Worm (Caenorhabditis elegans) whole organism, L2 larva: ENCODE data around the gene dve-1.
A peak's percentile ranks its signal among the peaks of the same experiment; 100 is the strongest.

ENCODE experiments used
- C34F6.9 ChIP-seq: fragments of 150-350 bp; optimal IDR thresholded peaks from 2 replicates; lab custom pipeline; 2014; ENCODE audit warnings: missing biosample characterization, missing genetic modification characterization
- F13H6.1 ChIP-seq: sonication (generic microtip); optimal IDR thresholded peaks from 2 replicates; lab custom pipeline; 2016; ENCODE audit warnings: missing genetic modification characterization, missing compliant biosample characterization
- R02D3.7 ChIP-seq: fragments of 150-350 bp; optimal IDR thresholded peaks from 2 replicates; lab custom pipeline; 2014; ENCODE audit warnings: missing biosample characterization, missing genetic modification characterization
- Y55F3AM.14 ChIP-seq: fragments of 200-800 bp; sonication (Bioruptor generic); optimal IDR thresholded peaks from 2 replicates; lab custom pipeline; 2018; ENCODE audit warnings: mild to moderate bottlenecking, missing genetic modification characterization, missing compliant biosample characterization
- ZK546.5 ChIP-seq: sonication (generic microtip); optimal IDR thresholded peaks from 2 replicates; lab custom pipeline; 2017; ENCODE audit warnings: missing biosample characterization, missing genetic modification characterization
- alr-1 ChIP-seq: fragments of 150-350 bp; optimal IDR thresholded peaks from 2 replicates; lab custom pipeline; 2014; ENCODE audit warnings: missing biosample characterization, missing genetic modification characterization
- ama-1 ChIP-seq: fragments of 150-350 bp; optimal IDR thresholded peaks from 2 replicates; lab custom pipeline; 2018; ENCODE audit warnings: inconsistent platforms
- blmp-1 ChIP-seq: sonication (generic microtip); optimal IDR thresholded peaks from 2 replicates; lab custom pipeline; 2017; ENCODE audit warnings: missing genetic modification characterization, mild to moderate bottlenecking, missing compliant biosample characterization, antibody characterized with exemption, moderate library complexity; ENCODE audit not compliant: insufficient read depth
- ceh-82 ChIP-seq: fragments of 150-350 bp; optimal IDR thresholded peaks from 2 replicates; lab custom pipeline; 2014; ENCODE audit warnings: missing biosample characterization, missing genetic modification characterization
- elt-1 ChIP-seq: fragments of 150-350 bp; optimal IDR thresholded peaks from 2 replicates; lab custom pipeline; 2014; ENCODE audit warnings: missing biosample characterization, missing genetic modification characterization
- fos-1 ChIP-seq: fragments of 150-350 bp; optimal IDR thresholded peaks from 2 replicates; lab custom pipeline; 2014; ENCODE audit warnings: missing biosample characterization, missing genetic modification characterization
- gmeb-1 ChIP-seq: fragments of 150-350 bp; optimal IDR thresholded peaks from 2 replicates; lab custom pipeline; 2014; ENCODE audit warnings: missing biosample characterization, missing genetic modification characterization
- lin-11 ChIP-seq: fragments of 150-350 bp; sonication (generic microtip); optimal IDR thresholded peaks from 2 replicates; lab custom pipeline; 2014; ENCODE audit warnings: missing biosample characterization, missing genetic modification characterization, inconsistent platforms, mixed read lengths
- lin-13 ChIP-seq: fragments of 150-350 bp; optimal IDR thresholded peaks from 2 replicates; lab custom pipeline; 2014; ENCODE audit warnings: missing biosample characterization, missing genetic modification reagents, missing genetic modification characterization
- lsy-2 ChIP-seq, 2 experiments: fragments of 150-350 bp in 1 of 2; sonication (generic microtip) in 1 of 2; optimal IDR thresholded peaks; 2 replicates each; lab custom pipeline; 2014 to 2017; ENCODE audit warnings: missing biosample characterization in 2 of 2, missing genetic modification characterization in 2 of 2
- mbf-1 ChIP-seq: sonication (generic microtip); optimal IDR thresholded peaks from 2 replicates; lab custom pipeline; 2017; ENCODE audit warnings: missing biosample characterization, missing genetic modification characterization
- mdl-1 ChIP-seq, 2 experiments: fragments of 150-350 bp in 1 of 2; sonication (generic microtip) in 1 of 2; optimal IDR thresholded peaks; 2 replicates each; lab custom pipeline; 2017; ENCODE audit warnings: missing biosample characterization in 2 of 2, missing genetic modification characterization in 2 of 2
- nhr-11 ChIP-seq: fragments of 150-350 bp; optimal IDR thresholded peaks from 2 replicates; lab custom pipeline; 2014; ENCODE audit warnings: missing biosample characterization, missing genetic modification characterization
- nhr-12 ChIP-seq: fragments of 150-350 bp; optimal IDR thresholded peaks from 2 replicates; lab custom pipeline; 2014; ENCODE audit warnings: missing biosample characterization, missing genetic modification characterization
- nhr-129 ChIP-seq: fragments of 150-350 bp; optimal IDR thresholded peaks from 2 replicates; lab custom pipeline; 2014; ENCODE audit warnings: missing biosample characterization, missing genetic modification characterization
- nhr-21 ChIP-seq: fragments of 150-350 bp; optimal IDR thresholded peaks from 2 replicates; lab custom pipeline; 2014; ENCODE audit warnings: missing biosample characterization, missing genetic modification characterization
- nhr-23 ChIP-seq: fragments of 150-350 bp; optimal IDR thresholded peaks from 2 replicates; lab custom pipeline; 2014; ENCODE audit warnings: missing biosample characterization, missing genetic modification reagents, missing genetic modification characterization
- nhr-237 ChIP-seq: fragments of 150-350 bp; optimal IDR thresholded peaks from 2 replicates; lab custom pipeline; 2014; ENCODE audit warnings: missing biosample characterization, missing genetic modification characterization
- nhr-77 ChIP-seq: fragments of 150-350 bp; optimal IDR thresholded peaks from 2 replicates; lab custom pipeline; 2014; ENCODE audit warnings: missing biosample characterization, missing genetic modification characterization
- sma-3 ChIP-seq: sonication (generic microtip); optimal IDR thresholded peaks from 2 replicates; lab custom pipeline; 2016; ENCODE audit warnings: missing genetic modification reagents, missing genetic modification characterization, missing compliant biosample characterization
- sma-9 ChIP-seq, 2 experiments: fragments of 150-350 bp in 1 of 2; sonication (generic microtip) in 1 of 2; optimal IDR thresholded peaks; 2 replicates each; lab custom pipeline; 2014 to 2016; ENCODE audit warnings: missing genetic modification characterization in 2 of 2, mild to moderate bottlenecking in 1 of 2, missing biosample characterization in 1 of 2, missing compliant biosample characterization in 1 of 2, missing genetic modification reagents in 1 of 2, moderate library complexity in 1 of 2
- snpc-4 ChIP-seq: fragments of 150-350 bp; optimal IDR thresholded peaks from 2 replicates; lab custom pipeline; 2014; ENCODE audit warnings: missing biosample characterization, missing genetic modification characterization
- unc-39 ChIP-seq: fragments of 150-350 bp; optimal IDR thresholded peaks from 2 replicates; lab custom pipeline; 2014; ENCODE audit warnings: missing biosample characterization, missing genetic modification characterization
- zag-1 ChIP-seq: fragments of 150-350 bp; optimal IDR thresholded peaks from 2 replicates; lab custom pipeline; 2014; ENCODE audit warnings: missing biosample characterization, missing genetic modification characterization
- ztf-1 ChIP-seq: fragments of 200-800 bp; sonication (Bioruptor generic); conservative IDR thresholded peaks from 2 replicates; pipeline ENCODE4 v1.3.6; 2022; ENCODE audit warnings: missing genetic modification characterization, missing compliant biosample characterization
- ztf-11 ChIP-seq: sonication (generic microtip); optimal IDR thresholded peaks from 2 replicates; lab custom pipeline; 2017; ENCODE audit warnings: missing biosample characterization, missing genetic modification characterization
- ztf-4 ChIP-seq: fragments of 150-350 bp; optimal IDR thresholded peaks from 2 replicates; lab custom pipeline; 2014; ENCODE audit warnings: missing biosample characterization, missing genetic modification characterization

dve-1 gene

DNA sequence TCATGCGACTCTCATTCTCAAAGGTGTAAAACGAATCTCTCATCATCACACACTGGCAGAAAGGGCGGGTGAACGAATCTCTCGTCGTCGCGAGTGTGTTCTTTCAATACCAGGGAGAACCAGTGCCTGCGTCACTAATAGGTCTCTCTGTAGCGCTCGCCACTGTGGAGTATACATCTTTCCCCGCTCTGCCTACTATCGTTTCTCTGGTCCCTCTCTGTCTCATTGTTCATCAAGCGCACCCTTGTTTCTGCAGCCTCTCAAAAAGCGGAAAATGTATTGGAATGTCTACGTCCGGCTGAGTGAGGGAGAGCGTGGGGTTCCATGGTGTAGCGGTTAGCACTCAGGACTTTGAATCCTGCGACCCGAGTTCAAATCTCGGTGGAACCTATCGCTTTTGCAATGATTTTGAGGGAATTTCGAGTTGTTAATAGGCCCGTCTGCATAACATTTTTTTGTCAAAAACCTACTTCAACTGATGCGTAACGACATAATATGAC lies 23.5 kb downstream of the dve-1 start (continued):
- TF ChIP-seq ztf-4 (tag; lab: Kevin White, UChicago) (peak; percentile 74), nhr-23 (tag; lab: Kevin White, UChicago) (no peak), lsy-2 (tag; optimal IDR thresholded peaks at IDR 0.05; lab: Kevin White, UChicago) (peak; percentile 81 to 88), alr-1 (tag; lab: Kevin White, UChicago) (no peak), F13H6.1 (tag; lab: Kevin White, UChicago) (peak; percentile 94), nhr-11 (peak; percentile 35), nhr-21 (tag; lab: Kevin White, UChicago) (peak; percentile 94), ztf-1 (GFP tag; lab: Robert Waterston, UW) (no peak), ceh-82 (tag; lab: Kevin White, UChicago) (peak; percentile 26)

DNA sequence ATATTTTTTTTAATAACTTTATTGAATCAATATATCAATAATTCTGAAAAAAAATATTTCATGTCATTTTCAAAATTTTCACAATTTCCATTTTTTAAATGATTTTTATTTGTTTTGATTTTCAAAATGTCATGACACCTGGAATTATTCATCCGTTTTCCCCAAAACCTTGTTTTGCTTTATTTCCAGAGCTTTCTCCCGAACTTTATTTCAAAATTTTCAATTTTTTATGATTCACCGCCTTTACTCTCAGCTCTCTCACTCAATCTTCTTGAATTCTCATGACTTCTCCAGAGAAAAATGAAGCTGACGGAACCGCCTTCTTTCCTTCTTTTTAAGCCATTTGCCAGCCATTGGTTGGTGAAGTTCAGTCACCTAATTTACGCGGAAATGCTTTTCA lies 29.0 kb downstream of the dve-1 start, which contains the start of gene R04A9.1:
Gene R04A9.1, plus strand, starts transcription at position 301 of the 400 bp plus-strand sequence.
- TF ChIP-seq ama-1 (lab: Kevin White, UChicago): no peak
- TF ChIP-seq snpc-4: no peak
- no peak for TF ChIP-seq nhr-77 (tag; lab: Kevin White, UChicago)
- TF ChIP-seq alr-1 (tag; lab: Kevin White, UChicago): no peak
- TF ChIP-seq sma-9 (GFP tag; optimal IDR thresholded peaks at IDR 0.05; lab: Kevin White, UChicago): no peak
- TF ChIP-seq sma-9 (tag; optimal IDR thresholded peaks at IDR 0.05; lab: Kevin White, UChicago): no peak
- TF ChIP-seq lsy-2 (tag; optimal IDR thresholded peaks at IDR 0.05; lab: Kevin White, UChicago): no peak
- TF ChIP-seq elt-1 (tag; lab: Kevin White, UChicago): no peak
- TF ChIP-seq ceh-82 (tag; lab: Kevin White, UChicago): no peak
- TF ChIP-seq nhr-237 (tag; lab: Kevin White, UChicago): no peak
- TF ChIP-seq fos-1 (tag; lab: Kevin White, UChicago): no peak
- TF ChIP-seq gmeb-1: no peak
- no peak for TF ChIP-seq nhr-21 (tag; lab: Kevin White, UChicago)
- no peak for TF ChIP-seq lin-11 (tag; lab: Kevin White, UChicago)
- TF ChIP-seq ztf-1 (GFP tag; lab: Robert Waterston, UW): no peak
- TF ChIP-seq mdl-1 (tag; optimal IDR thresholded peaks at IDR 0.05; lab: Kevin White, UChicago): no peak
- no peak for TF ChIP-seq blmp-1 (tag; lab: Kevin White, UChicago)
- no peak for TF ChIP-seq zag-1 (tag; lab: Kevin White, UChicago)
- no peak for TF ChIP-seq F13H6.1 (tag; lab: Kevin White, UChicago)
- TF ChIP-seq, all 48 proteins: peak for 0

DNA sequence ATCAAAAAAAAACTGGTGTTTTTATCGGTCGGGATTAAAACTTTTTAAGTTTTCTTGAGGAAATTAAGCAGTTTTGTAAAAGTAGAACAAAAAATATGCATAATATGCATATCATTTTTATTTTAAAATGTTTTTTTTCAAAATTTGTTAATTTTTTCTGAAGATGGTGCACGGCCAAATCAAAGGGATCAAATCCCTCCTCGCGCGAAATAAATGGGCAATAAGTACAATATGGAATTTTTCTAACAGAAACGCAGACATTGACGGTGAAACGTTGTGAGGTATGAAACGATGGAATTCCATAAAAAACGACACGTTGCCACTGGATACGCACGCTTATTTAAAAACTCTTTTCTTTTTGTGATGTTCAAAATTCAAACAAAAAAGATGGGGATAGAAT lies 30.7 kb downstream of the dve-1 start:
- no peak for TF ChIP-seq elt-1 (tag; lab: Kevin White, UChicago)
- no peak for TF ChIP-seq lin-11 (tag; lab: Kevin White, UChicago)
- no peak for TF ChIP-seq sma-9 (GFP tag; optimal IDR thresholded peaks at IDR 0.05; lab: Kevin White, UChicago)
- no peak for TF ChIP-seq sma-9 (tag; optimal IDR thresholded peaks at IDR 0.05; lab: Kevin White, UChicago)
- no peak for TF ChIP-seq nhr-23 (tag; lab: Kevin White, UChicago)
- no peak for TF ChIP-seq nhr-12 (tag; lab: Kevin White, UChicago)
- TF ChIP-seq lin-13 (GFP tag; lab: Kevin White, UChicago): no peak
- TF ChIP-seq ztf-4 (tag; lab: Kevin White, UChicago): no peak
- TF ChIP-seq alr-1 (tag; lab: Kevin White, UChicago): no peak
- TF ChIP-seq R02D3.7 (tag; lab: Kevin White, UChicago): no peak
- no peak for TF ChIP-seq ZK546.5 (tag; lab: Kevin White, UChicago)
- TF ChIP-seq, all 48 proteins: peak for 0

DNA sequence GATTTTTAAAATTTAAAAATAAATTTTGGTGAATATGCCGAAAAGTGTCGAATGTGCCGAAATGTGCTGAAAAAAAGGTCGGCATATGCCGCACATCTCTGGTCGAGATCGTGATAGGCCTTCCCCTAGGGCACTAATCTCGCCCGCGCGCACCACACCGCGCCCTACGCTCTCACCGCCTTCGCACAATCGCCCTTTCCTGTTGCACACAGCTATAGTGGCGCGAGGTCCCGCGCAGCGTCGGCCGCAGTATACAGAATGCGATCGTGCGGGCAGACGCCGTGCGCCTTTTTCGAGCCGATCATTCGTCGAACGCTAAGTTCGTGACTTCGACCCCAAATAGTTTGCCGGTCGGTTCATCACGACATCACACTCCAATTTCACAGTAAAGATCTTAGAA lies 34.1 kb downstream of the dve-1 start:
- TF ChIP-seq ZK546.5 (tag; lab: Kevin White, UChicago) (no peak), sma-9 (GFP tag; optimal IDR thresholded peaks at IDR 0.05; lab: Kevin White, UChicago) (no peak), sma-9 (tag; optimal IDR thresholded peaks at IDR 0.05; lab: Kevin White, UChicago) (no peak), sma-3 (no peak), ztf-4 (tag; lab: Kevin White, UChicago) (no peak), lin-13 (GFP tag; lab: Kevin White, UChicago) (no peak), mbf-1 (tag; lab: Kevin White, UChicago) (no peak), nhr-237 (tag; lab: Kevin White, UChicago) (no peak), lin-11 (tag; lab: Kevin White, UChicago) (no peak), ama-1 (lab: Kevin White, UChicago) (no peak), F13H6.1 (tag; lab: Kevin White, UChicago) (no peak), nhr-129 (tag; lab: Kevin White, UChicago) (no peak), C34F6.9 (tag; lab: Kevin White, UChicago) (no peak), ceh-82 (tag; lab: Kevin White, UChicago) (no peak), ztf-11 (tag; lab: Kevin White, UChicago) (no peak), zag-1 (tag; lab: Kevin White, UChicago) (no peak), gmeb-1 (no peak), snpc-4 (no peak), Y55F3AM.14 (no peak), unc-39 (tag; lab: Kevin White, UChicago) (no peak)
- TF ChIP-seq, all 48 proteins: peak for 0
